Fruit fly (Drosophila melanogaster): ENCODE measurements around the gene Exo84.

Exo84 gene

dm6 chr3R:26042131-26042885 lies 9.7 kb downstream of the Exo84 start (continued):
- TF ChIP-seq CG2712 (tag; optimal IDR thresholded peaks at IDR 0.05) (peak; percentile 95), Oaz (GFP tag; IDR thresholded peaks at IDR 0.05) (peak; percentile 93), CG2199 (GFP tag; IDR thresholded peaks at IDR 0.05) (peak; percentile 94), nom (GFP tag; optimal IDR thresholded peaks at IDR 0.05) (peak; percentile 75), CG11560 (tag; IDR thresholded peaks at IDR 0.05) (peak; percentile 89), CG10543 (GFP tag; optimal IDR thresholded peaks at IDR 0.05) (peak; percentile 93), CG15269 (tag; optimal IDR thresholded peaks at IDR 0.05) (peak; percentile 95), zf30C (GFP tag; optimal IDR thresholded peaks at IDR 0.05) (no peak), crol (GFP tag; IDR thresholded peaks at IDR 0.05) (peak; percentile 65), abd-A (tag; optimal IDR thresholded peaks at IDR 0.05) (peak; percentile 94), CG2875 (GFP tag; optimal IDR thresholded peaks at IDR 0.05) (peak; percentile 95), CG7745 (tag; optimal IDR thresholded peaks at IDR 0.05) (peak; percentile 34), exex (tag; optimal IDR thresholded peaks at IDR 0.05) (peak; percentile 74), Ssrp (tag; optimal IDR thresholded peaks at IDR 0.05) (peak; percentile 96), da (GFP tag; optimal IDR thresholded peaks at IDR 0.05) (peak; percentile 94), salm (tag; optimal IDR thresholded peaks at IDR 0.05) (peak; percentile 85), CG12391 (tag; optimal IDR thresholded peaks at IDR 0.05) (peak; percentile 96), p53 (GFP tag; optimal IDR thresholded peaks at IDR 0.05) (peak; percentile 94), CG5953 (GFP tag; IDR thresholded peaks at IDR 0.05) (peak; percentile 96), Neu2 (GFP tag; optimal IDR thresholded peaks at IDR 0.05; ENCODE audit: borderline replicate concordance) (peak; percentile 77), Xbp1 (GFP tag; optimal IDR thresholded peaks at IDR 0.05) (peak; percentile 98), CG31441 (GFP tag; IDR thresholded peaks at IDR 0.05) (peak; percentile 92), CG4707 (GFP tag; optimal IDR thresholded peaks at IDR 0.05) (peak; percentile 76), unpg (GFP tag; optimal IDR thresholded peaks at IDR 0.05) (peak; percentile 97), dan (GFP tag; IDR thresholded peaks at IDR 0.05) (peak; percentile 83), CG6765 (GFP tag; optimal IDR thresholded peaks at IDR 0.05) (peak; percentile 92), ase (GFP tag; IDR thresholded peaks at IDR 0.05) (peak; percentile 97), zfh2 (GFP tag; optimal IDR thresholded peaks at IDR 0.05) (peak; percentile 96), CG1602 (GFP tag; optimal IDR thresholded peaks at IDR 0.05) (peak; percentile 95), CG2120 (GFP tag; optimal IDR thresholded peaks at IDR 0.05) (peak; percentile 98), sob (GFP tag; IDR thresholded peaks at IDR 0.05) (peak; percentile 96), CG10209 (GFP tag; optimal IDR thresholded peaks at IDR 0.05) (peak; percentile 96), CG30020 (tag; optimal IDR thresholded peaks at IDR 0.05) (peak; percentile 58), Fer3 (tag; optimal IDR thresholded peaks at IDR 0.05) (peak; percentile 95), fd3F (GFP tag; optimal IDR thresholded peaks at IDR 0.05) (peak; percentile 89), CG10431 (GFP tag; optimal IDR thresholded peaks at IDR 0.05) (peak; percentile 77), fru (optimal IDR thresholded peaks at IDR 0.05) (peak; percentile 51), so (GFP tag; IDR thresholded peaks at IDR 0.05) (peak; percentile 95), vnd (GFP tag; IDR thresholded peaks at IDR 0.05; ENCODE audit: partially characterized antibody) (no peak), CG32772 (GFP tag; IDR thresholded peaks at IDR 0.05) (peak; percentile 97), Dll (GFP tag; IDR thresholded peaks at IDR 0.05; ENCODE audit: partially characterized antibody) (0 out of 4 replicates have a peak, but pooled peaks have one; percentile 2), peb (GFP tag; IDR thresholded peaks at IDR 0.05) (peak; percentile 95), dmrt99B (tag; optimal IDR thresholded peaks at IDR 0.05) (peak; percentile 95), CG12942 (GFP tag; optimal IDR thresholded peaks at IDR 0.05) (peak; percentile 96), CG8478 (optimal IDR thresholded peaks at IDR 0.05) (peak; percentile 88), CG1647 (GFP tag; optimal IDR thresholded peaks at IDR 0.05) (peak; percentile 96), lilli (GFP tag; optimal IDR thresholded peaks at IDR 0.05) (peak; percentile 98), slou (GFP tag; optimal IDR thresholded peaks at IDR 0.05) (peak; percentile 92), CG17359 (tag; optimal IDR thresholded peaks at IDR 0.05) (peak; percentile 96)

Data from whole organism, embryonic.